Worm (Caenorhabditis elegans) whole organism, late embryonic: ENCODE measurements around the gene ttr-3.

Experiments used
- T23F11.4 ChIP-seq: fragments of 200-800 bp; sonication (Bioruptor generic); optimal IDR thresholded peaks from 2 replicates; lab custom pipeline; 2018; ENCODE audit warnings: mild to moderate bottlenecking, missing genetic modification characterization, missing compliant biosample characterization
- ceh-22 ChIP-seq: sonication (generic microtip); optimal IDR thresholded peaks from 2 replicates; lab custom pipeline; 2017; ENCODE audit warnings: missing biosample characterization, missing genetic modification characterization

DNA sequence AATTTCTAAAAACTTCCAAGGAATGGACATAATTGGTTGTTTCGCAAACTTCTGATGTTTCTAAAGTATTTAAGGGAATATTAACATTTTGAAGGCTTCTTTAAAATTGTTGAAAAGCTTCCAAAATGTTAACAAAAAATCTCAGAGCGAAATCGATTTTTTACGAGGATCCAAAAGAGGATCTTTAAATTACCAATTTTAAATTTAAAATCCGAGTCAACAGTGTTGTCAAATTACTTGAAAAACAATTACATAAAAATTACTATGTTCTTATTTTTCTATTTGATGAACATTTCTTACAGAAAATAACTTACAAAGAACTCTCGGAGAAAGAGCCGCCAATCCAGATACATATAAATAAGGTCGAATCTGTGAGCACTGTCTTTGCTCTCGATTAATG is 49.6 kb downstream of the ttr-3 start, which contains the start of gene ZK757.10:
- no peak for TF ChIP-seq ceh-22
- no peak for TF ChIP-seq T23F11.4 (GFP tag; lab: Kevin White, UChicago)
